Worm (Caenorhabditis elegans) whole organism, mixed stage, embryonic: ENCODE data around the gene best-9.

Experiments used
- bed-3 ChIP-seq: fragments of 200-800 bp; sonication (Bioruptor generic); optimal IDR thresholded peaks from 3 replicates; lab custom pipeline; 2018; ENCODE audit warnings: mild to moderate bottlenecking, missing genetic modification characterization, moderate library complexity, missing compliant biosample characterization
- blmp-1 ChIP-seq: fragments of 150-350 bp; optimal IDR thresholded peaks from 2 replicates; lab custom pipeline; 2014; ENCODE audit warnings: missing biosample characterization, missing genetic modification characterization
- flh-1 ChIP-seq: fragments of 200-800 bp; sonication (Bioruptor generic); optimal IDR thresholded peaks from 2 replicates; lab custom pipeline; 2018; ENCODE audit warnings: mild to moderate bottlenecking, missing genetic modification characterization, moderate library complexity, missing compliant biosample characterization
- hlh-1 ChIP-seq: fragments of 150-350 bp; optimal IDR thresholded peaks from 2 replicates; lab custom pipeline; 2014; ENCODE audit warnings: missing biosample characterization, missing genetic modification reagents, missing genetic modification characterization
- lin-13 ChIP-seq: fragments of 150-350 bp; optimal IDR thresholded peaks from 2 replicates; lab custom pipeline; 2014; ENCODE audit warnings: missing biosample characterization, missing genetic modification characterization
- mab-5 ChIP-seq: fragments of 150-350 bp; optimal IDR thresholded peaks from 2 replicates; lab custom pipeline; 2014; ENCODE audit warnings: missing biosample characterization, missing genetic modification characterization
- mls-2 ChIP-seq: sonication (generic microtip); optimal IDR thresholded peaks from 2 replicates; lab custom pipeline; 2016; ENCODE audit warnings: mild to moderate bottlenecking, missing genetic modification characterization, moderate library complexity, missing compliant biosample characterization
- nhr-28 ChIP-seq: fragments of 150-350 bp; optimal IDR thresholded peaks from 2 replicates; lab custom pipeline; 2014; ENCODE audit warnings: missing biosample characterization, missing genetic modification characterization
- nhr-76 ChIP-seq: sonication (generic microtip); optimal IDR thresholded peaks from 2 replicates; lab custom pipeline; 2017; ENCODE audit warnings: missing biosample characterization, missing genetic modification characterization
- pha-4 ChIP-seq: fragments of 150-350 bp; optimal IDR thresholded peaks from 2 replicates; lab custom pipeline; 2018; ENCODE audit warnings: missing biosample characterization, missing genetic modification reagents, missing genetic modification characterization
- snpc-4 ChIP-seq: fragments of 150-350 bp; optimal IDR thresholded peaks from 2 replicates; lab custom pipeline; 2014; ENCODE audit warnings: missing biosample characterization, missing genetic modification characterization
- tbx-8 ChIP-seq: fragments of 200-800 bp; sonication (Bioruptor generic); optimal IDR thresholded peaks from 2 replicates; lab custom pipeline; 2018; ENCODE audit warnings: mild to moderate bottlenecking, missing genetic modification characterization, moderate library complexity, missing compliant biosample characterization
- unc-39 ChIP-seq: fragments of 150-350 bp; optimal IDR thresholded peaks from 2 replicates; lab custom pipeline; 2014; ENCODE audit warnings: missing biosample characterization, missing genetic modification characterization
- unc-62 ChIP-seq: fragments of 150-350 bp; optimal IDR thresholded peaks from 2 replicates; lab custom pipeline; 2014; ENCODE audit warnings: missing biosample characterization, missing genetic modification reagents, missing genetic modification characterization

DNA sequence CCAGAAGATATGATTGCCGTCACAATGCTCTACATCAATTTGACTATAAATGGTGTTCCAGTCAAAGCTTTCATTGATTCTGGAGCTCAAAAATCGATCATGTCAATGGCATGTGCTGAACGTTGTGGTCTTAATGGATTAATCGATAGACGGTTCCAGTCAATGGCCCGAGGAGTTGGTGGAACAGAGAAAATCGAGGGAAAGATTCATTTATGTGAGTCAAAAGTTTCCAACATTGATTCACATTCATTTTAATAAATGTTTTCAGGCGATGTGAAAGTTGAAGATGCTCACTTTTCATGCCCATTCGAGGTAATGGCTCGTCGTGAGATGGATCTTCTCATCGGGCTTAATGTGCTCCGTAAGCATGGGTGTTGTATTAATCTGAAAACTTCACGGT is 36.8 kb upstream of the best-9 start:
- TF ChIP-seq nhr-76 (tag; lab: Kevin White, UChicago) (no peak), unc-39 (tag; lab: Kevin White, UChicago) (no peak), bed-3 (GFP tag; lab: Kevin White, UChicago) (no peak), tbx-8 (GFP tag; lab: Kevin White, UChicago) (no peak), hlh-1 (tag; lab: Kevin White, UChicago) (no peak), blmp-1 (tag; lab: Kevin White, UChicago) (no peak), mab-5 (tag; lab: Kevin White, UChicago) (no peak), lin-13 (tag; lab: Kevin White, UChicago) (no peak), pha-4 (tag; lab: Kevin White, UChicago) (no peak), mls-2 (tag; lab: Kevin White, UChicago) (no peak), flh-1 (GFP tag; lab: Kevin White, UChicago) (no peak), unc-62 (GFP tag; lab: Kevin White, UChicago) (no peak), snpc-4 (tag; lab: Kevin White, UChicago) (no peak), nhr-28 (tag; lab: Kevin White, UChicago) (no peak)
